Fruit fly (Drosophila melanogaster): ENCODE measurements around the gene crb.

The crb gene

dm6 chr3R:24320342-24320711 is 25.4 kb downstream of the crb start (continued):
- TF ChIP-seq CG4820 (GFP tag; optimal IDR thresholded peaks at IDR 0.05) (no peak), Xbp1 (GFP tag; optimal IDR thresholded peaks at IDR 0.05) (no peak), CG12744 (GFP tag; optimal IDR thresholded peaks at IDR 0.05) (no peak), CG3065 (GFP tag; optimal IDR thresholded peaks at IDR 0.05) (no peak), Ada2b (GFP tag; IDR thresholded peaks at IDR 0.05) (no peak), CG4282 (GFP tag; optimal IDR thresholded peaks at IDR 0.05) (no peak), trem (tag; optimal IDR thresholded peaks at IDR 0.05) (peak; percentile 14), CG12071 (GFP tag; optimal IDR thresholded peaks at IDR 0.05) (no peak), CG9817 (tag; optimal IDR thresholded peaks at IDR 0.05) (no peak), CTCF (GFP tag; optimal IDR thresholded peaks at IDR 0.05) (no peak), Hmx (GFP tag; optimal IDR thresholded peaks at IDR 0.05) (no peak), Antp (GFP tag; optimal IDR thresholded peaks at IDR 0.05) (no peak), tll (GFP tag; optimal IDR thresholded peaks at IDR 0.05) (peak in 1 of 2 experiments; percentile 61), CG9215 (GFP tag; IDR thresholded peaks at IDR 0.05) (no peak), CG6813 (GFP tag; optimal IDR thresholded peaks at IDR 0.05) (no peak), sr (GFP tag; IDR thresholded peaks at IDR 0.05) (no peak), nerfin-1 (tag; optimal IDR thresholded peaks at IDR 0.05) (no peak), CG9437 (GFP tag; optimal IDR thresholded peaks at IDR 0.05) (no peak), CG14050 (GFP tag; IDR thresholded peaks at IDR 0.05) (no peak), Nf-YA (GFP tag; IDR thresholded peaks at IDR 0.05) (no peak), Meics (GFP tag; optimal IDR thresholded peaks at IDR 0.05) (no peak), pnt (GFP tag; optimal IDR thresholded peaks at IDR 0.05) (no peak), CG11398 (GFP tag; optimal IDR thresholded peaks at IDR 0.05) (no peak), crc (GFP tag; optimal IDR thresholded peaks at IDR 0.05) (no peak), hbn (GFP tag; IDR thresholded peaks at IDR 0.05; ENCODE audit: partially characterized antibody) (peak; percentile 50; the same call in 1 of the 2 replicates), dm (GFP tag; optimal IDR thresholded peaks at IDR 0.05) (peak; percentile 28), CG10462 (GFP tag; optimal IDR thresholded peaks at IDR 0.05) (no peak), phol (tag; optimal IDR thresholded peaks at IDR 0.05) (peak; percentile 98), org-1 (GFP tag; optimal IDR thresholded peaks at IDR 0.05) (no peak), nom (GFP tag; optimal IDR thresholded peaks at IDR 0.05) (no peak), br (optimal IDR thresholded peaks at IDR 0.05) (no peak), CG17328 (GFP tag; IDR thresholded peaks at IDR 0.05) (no peak), CG11093 (GFP tag; IDR thresholded peaks at IDR 0.05) (no peak), Mes4 (GFP tag; optimal IDR thresholded peaks at IDR 0.05) (no peak), CG5245 (GFP tag; optimal IDR thresholded peaks at IDR 0.05) (no peak), CkIIα-i1 (GFP tag; IDR thresholded peaks at IDR 0.05) (no peak), ttk (GFP tag; IDR thresholded peaks at IDR 0.05) (no peak), ci (GFP tag; IDR thresholded peaks at IDR 0.05) (no peak), PHDP (tag; optimal IDR thresholded peaks at IDR 0.05) (no peak), CG32767 (GFP tag; IDR thresholded peaks at IDR 0.05) (0 out of 2 replicates have a peak, but pooled peaks have one; percentile 24), CG7963 (GFP tag; IDR thresholded peaks at IDR 0.05; ENCODE audit: partially characterized antibody) (peak; percentile 46; the same call in 1 of the 3 replicates), CG8388 (GFP tag; optimal IDR thresholded peaks at IDR 0.05) (no peak), CG13424 (tag; optimal IDR thresholded peaks at IDR 0.05) (no peak), Sin3A (optimal IDR thresholded peaks at IDR 0.05) (no peak), CG33557 (GFP tag; optimal IDR thresholded peaks at IDR 0.05) (no peak), hth (optimal IDR thresholded peaks at IDR 0.05) (no peak), Usf (GFP tag; optimal IDR thresholded peaks at IDR 0.05) (no peak), Xrp1 (GFP tag; IDR thresholded peaks at IDR 0.05) (0 out of 2 replicates have a peak, but pooled peaks have one; percentile 23), ash1 (GFP tag; optimal IDR thresholded peaks at IDR 0.05) (no peak), dimm (GFP tag; IDR thresholded peaks at IDR 0.05) (no peak), CG15011 (GFP tag; optimal IDR thresholded peaks at IDR 0.05) (no peak), CG30403 (GFP tag; optimal IDR thresholded peaks at IDR 0.05) (peak; percentile 6), MBD-R2 (GFP tag; IDR thresholded peaks at IDR 0.05) (peak; percentile 49), her (GFP tag; optimal IDR thresholded peaks at IDR 0.05) (peak; percentile 4)

Measured in whole organism, embryonic.